Worm (Caenorhabditis elegans) whole organism, L4 larva: ENCODE data around the gene aip-1.

Experiments
- F10B5.3 ChIP-seq: sonication (generic microtip); optimal IDR thresholded peaks from 2 replicates; lab custom pipeline; 2016; ENCODE audit warnings: mild to moderate bottlenecking, missing genetic modification characterization, missing compliant biosample characterization
- F44E2.7 ChIP-seq: fragments of 200-800 bp; sonication (Bioruptor generic); IDR thresholded peaks from 2 replicates; pipeline ENCODE4 v2.1.2; 2022; ENCODE audit warnings: missing genetic modification characterization, missing compliant biosample characterization
- F49E8.2 ChIP-seq: sonication (generic microtip); optimal IDR thresholded peaks from 2 replicates; lab custom pipeline; 2016; ENCODE audit warnings: missing compliant biosample characterization, mild to moderate bottlenecking, missing genetic modification characterization, borderline replicate concordance
- R02D3.7 ChIP-seq: fragments of 150-350 bp; sonication (generic microtip); optimal IDR thresholded peaks from 3 replicates; lab custom pipeline; 2014; ENCODE audit warnings: missing biosample characterization, missing genetic modification characterization
- Y105C5A.15 ChIP-seq: fragments of 200-800 bp; sonication (Bioruptor generic); IDR thresholded peaks from 2 replicates; pipeline ENCODE4 v1.3.6; 2022; ENCODE audit warnings: missing genetic modification characterization, missing compliant biosample characterization
- Y48G9A.11 ChIP-seq: fragments of 200-800 bp; sonication (Bioruptor generic); IDR thresholded peaks from 2 replicates; pipeline ENCODE4 v1.3.6; 2022; ENCODE audit warnings: missing genetic modification reagents, missing genetic modification characterization, missing compliant biosample characterization
- aha-1 ChIP-seq: fragments of 150-350 bp; peaks from one replicate; lab custom pipeline; 2014; ENCODE audit warnings: missing biosample characterization, missing genetic modification characterization
- arid-1 ChIP-seq: fragments of 200-800 bp; sonication (Bioruptor generic); conservative IDR thresholded peaks from 2 replicates; pipeline ENCODE4 v1.3.6; 2022; ENCODE audit warnings: missing genetic modification reagents, missing genetic modification characterization, missing compliant biosample characterization
- ceh-20 ChIP-seq: fragments of 200-800 bp; sonication (Bioruptor generic); IDR thresholded peaks from 2 replicates; pipeline ENCODE4 v1.3.6; 2022; ENCODE audit warnings: missing genetic modification reagents, missing genetic modification characterization, missing compliant biosample characterization
- ceh-44 ChIP-seq: fragments of 200-800 bp; sonication (Bioruptor generic); IDR thresholded peaks from 2 replicates; pipeline ENCODE4 v1.3.6; 2022; ENCODE audit warnings: missing genetic modification reagents, missing genetic modification characterization, missing compliant biosample characterization
- ctbp-1 ChIP-seq: fragments of 200-800 bp; sonication (Bioruptor generic); IDR thresholded peaks from 2 replicates; pipeline ENCODE4 v1.3.6; 2022; ENCODE audit warnings: missing genetic modification reagents, missing genetic modification characterization, missing compliant biosample characterization
- daf-12 ChIP-seq: fragments of 150-350 bp; optimal IDR thresholded peaks from 2 replicates; lab custom pipeline; 2014; ENCODE audit warnings: missing biosample characterization, missing genetic modification reagents, missing genetic modification characterization
- daf-19 ChIP-seq: fragments of 200-800 bp; sonication (Bioruptor generic); conservative IDR thresholded peaks from 2 replicates; pipeline ENCODE4 v1.3.6; 2022; ENCODE audit warnings: missing genetic modification characterization, missing compliant biosample characterization
- dmd-8 ChIP-seq: fragments of 200-800 bp; sonication (Bioruptor generic); IDR thresholded peaks from 2 replicates; pipeline ENCODE4 v1.3.6; 2022; ENCODE audit warnings: missing genetic modification characterization, missing compliant biosample characterization
- dpl-1 ChIP-seq: fragments of 150-350 bp; optimal IDR thresholded peaks from 2 replicates; lab custom pipeline; 2014; ENCODE audit warnings: missing biosample characterization, missing genetic modification reagents, missing genetic modification characterization
- dve-1 ChIP-seq: sonication (generic microtip); optimal IDR thresholded peaks from 2 replicates; lab custom pipeline; 2017; ENCODE audit warnings: antibody characterized with exemption, mild to moderate bottlenecking, missing genetic modification characterization, missing compliant biosample characterization; ENCODE audit not compliant: insufficient read depth
- egl-43 ChIP-seq: fragments of 200-800 bp; sonication (Bioruptor generic); IDR thresholded peaks from 2 replicates; pipeline ENCODE4 v1.3.6; 2022; ENCODE audit warnings: missing genetic modification reagents, missing genetic modification characterization, missing compliant biosample characterization
- fkh-10 ChIP-seq: fragments of 150-350 bp; optimal IDR thresholded peaks from 2 replicates; lab custom pipeline; 2014; ENCODE audit warnings: missing biosample characterization, missing genetic modification reagents, missing genetic modification characterization
- hlh-11 ChIP-seq: fragments of 200-800 bp; sonication (Bioruptor generic); optimal IDR thresholded peaks from 2 replicates; lab custom pipeline; 2018; ENCODE audit warnings: mild to moderate bottlenecking, missing genetic modification characterization, missing compliant biosample characterization
- lim-7 ChIP-seq: fragments of 200-800 bp; sonication (Bioruptor generic); IDR thresholded peaks from 2 replicates; pipeline ENCODE4 v1.3.6; 2022; ENCODE audit warnings: missing genetic modification characterization, missing compliant biosample characterization
- lin-13 ChIP-seq: fragments of 150-350 bp; optimal IDR thresholded peaks from 2 replicates; lab custom pipeline; 2014; ENCODE audit warnings: missing biosample characterization, missing genetic modification reagents, missing genetic modification characterization
- lin-29 ChIP-seq: fragments of 200-800 bp; sonication (Bioruptor generic); IDR thresholded peaks from 2 replicates; pipeline ENCODE4 v1.3.6; 2022; ENCODE audit warnings: missing genetic modification reagents, missing genetic modification characterization, missing compliant biosample characterization
- lin-39 ChIP-seq: fragments of 150-350 bp; optimal IDR thresholded peaks from 2 replicates; lab custom pipeline; 2014; ENCODE audit warnings: missing biosample characterization, missing genetic modification reagents, missing genetic modification characterization
- mdt-29 ChIP-seq: fragments of 200-800 bp; sonication (Bioruptor generic); IDR thresholded peaks from 2 replicates; pipeline ENCODE4 v1.3.6; 2022; ENCODE audit warnings: missing genetic modification reagents, missing genetic modification characterization, missing compliant biosample characterization
- mxl-2 ChIP-seq: fragments of 200-800 bp; sonication (Bioruptor generic); conservative IDR thresholded peaks from 2 replicates; pipeline ENCODE4 v1.3.6; 2022; ENCODE audit warnings: missing genetic modification reagents, missing genetic modification characterization, missing compliant biosample characterization
- nhr-102 ChIP-seq: sonication (generic microtip); optimal IDR thresholded peaks from 2 replicates; lab custom pipeline; 2016; ENCODE audit warnings: mild to moderate bottlenecking, missing genetic modification characterization, moderate library complexity, missing compliant biosample characterization
- nhr-11 ChIP-seq: fragments of 150-350 bp; optimal IDR thresholded peaks from 2 replicates; lab custom pipeline; 2014; ENCODE audit warnings: missing biosample characterization, missing genetic modification characterization
- nhr-25 ChIP-seq: sonication (generic microtip); optimal IDR thresholded peaks from 2 replicates; lab custom pipeline; 2017; ENCODE audit warnings: missing genetic modification characterization, mild to moderate bottlenecking, missing compliant biosample characterization, antibody characterized with exemption, moderate library complexity, borderline replicate concordance; ENCODE audit not compliant: insufficient read depth
- nhr-28 ChIP-seq: fragments of 150-350 bp; optimal IDR thresholded peaks from 2 replicates; lab custom pipeline; 2014; ENCODE audit warnings: missing biosample characterization, missing genetic modification characterization
- nhr-42 ChIP-seq: fragments of 200-800 bp; sonication (Bioruptor generic); IDR thresholded peaks from 2 replicates; pipeline ENCODE4 v1.3.6; 2022; ENCODE audit warnings: missing genetic modification characterization, missing compliant biosample characterization
- nhr-76 ChIP-seq: fragments of 150-350 bp; optimal IDR thresholded peaks from 2 replicates; lab custom pipeline; 2014; ENCODE audit warnings: missing biosample characterization, missing genetic modification characterization
- nhr-77 ChIP-seq: fragments of 150-350 bp; optimal IDR thresholded peaks from 2 replicates; lab custom pipeline; 2014; ENCODE audit warnings: missing biosample characterization, missing genetic modification characterization
- php-3 ChIP-seq: fragments of 200-800 bp; sonication (Bioruptor generic); IDR thresholded peaks from 2 replicates; pipeline ENCODE4 v1.3.6; 2022; ENCODE audit warnings: missing genetic modification reagents, missing genetic modification characterization, missing compliant biosample characterization
- pqm-1 ChIP-seq: sonication (generic microtip); optimal IDR thresholded peaks from 2 replicates; lab custom pipeline; 2017; ENCODE audit warnings: missing biosample characterization, missing genetic modification characterization
- skn-1 ChIP-seq: fragments of 150-350 bp; optimal IDR thresholded peaks from 2 replicates; lab custom pipeline; 2014; ENCODE audit warnings: missing biosample characterization, missing genetic modification characterization
- spr-1 ChIP-seq: sonication (generic microtip); optimal IDR thresholded peaks from 2 replicates; lab custom pipeline; 2016; ENCODE audit warnings: mild to moderate bottlenecking, missing genetic modification characterization, missing compliant biosample characterization
- spr-3 ChIP-seq: fragments of 200-800 bp; sonication (Bioruptor generic); optimal IDR thresholded peaks from 2 replicates; lab custom pipeline; 2018; ENCODE audit warnings: mild to moderate bottlenecking, missing genetic modification characterization, missing compliant biosample characterization
- unc-62 ChIP-seq, 3 experiments: fragments of 150-350 bp in 1 of 3; sonication (generic microtip); optimal IDR thresholded peaks in 2 of 3; peaks in 1 of 3; 1 replicate in 1 of 3; 2 replicates in 2 of 3; lab custom pipeline; 2014 to 2017; ENCODE audit warnings: missing biosample characterization in 3 of 3, missing genetic modification characterization in 3 of 3, missing genetic modification reagents in 3 of 3, missing genotype in 1 of 3
- zfp-2 ChIP-seq: sonication (generic microtip); optimal IDR thresholded peaks from 2 replicates; lab custom pipeline; 2016; ENCODE audit warnings: mild to moderate bottlenecking, missing genetic modification characterization, missing compliant biosample characterization
- ztf-7 ChIP-seq: fragments of 150-350 bp; optimal IDR thresholded peaks from 2 replicates; lab custom pipeline; 2014; ENCODE audit warnings: missing biosample characterization, missing genetic modification characterization

aip-1 gene

DNA sequence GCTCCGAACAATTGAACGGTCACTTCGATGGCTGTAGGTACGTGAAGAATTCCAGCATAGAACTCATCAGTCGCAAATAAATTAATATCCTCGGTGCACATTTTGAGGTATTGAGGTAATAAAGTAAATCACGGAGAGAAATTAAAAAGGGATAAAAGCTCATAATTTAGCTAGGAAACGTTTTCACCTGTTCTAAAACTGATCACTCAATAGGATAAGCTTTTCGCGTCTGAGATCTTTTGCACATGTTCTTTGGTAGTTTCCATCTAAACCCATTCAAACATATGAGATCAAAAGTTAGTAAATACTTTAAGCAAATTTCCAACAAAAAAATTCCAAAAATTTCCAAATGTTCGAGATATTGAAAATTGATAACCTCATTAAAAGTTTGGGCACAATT lies 5.3 kb downstream of the aip-1 start, which contains the start of gene srh-308:
Gene srh-308 (minus strand): TSS at position 101 of the 400 bp plus-strand sequence.
- no peak for TF ChIP-seq ctbp-1 (GFP tag; lab: Robert Waterston, UW)
- TF ChIP-seq dmd-8 (GFP tag; lab: Robert Waterston, UW) = no peak
- TF ChIP-seq zfp-2 (tag; lab: Kevin White, UChicago) = no peak
- TF ChIP-seq fkh-10 (GFP tag; lab: Kevin White, UChicago) = no peak
- TF ChIP-seq arid-1 = no peak
- no peak for TF ChIP-seq nhr-25 (tag; lab: Kevin White, UChicago)
- TF ChIP-seq nhr-77 = no peak
- TF ChIP-seq lim-7 (GFP tag; lab: Robert Waterston, UW) = no peak
- TF ChIP-seq F10B5.3 = no peak
- TF ChIP-seq dve-1 = no peak
- TF ChIP-seq ceh-20 (GFP tag; lab: Robert Waterston, UW) = no peak
- TF ChIP-seq F44E2.7 (GFP tag; lab: Robert Waterston, UW) = no peak
- no peak for TF ChIP-seq lin-39

DNA sequence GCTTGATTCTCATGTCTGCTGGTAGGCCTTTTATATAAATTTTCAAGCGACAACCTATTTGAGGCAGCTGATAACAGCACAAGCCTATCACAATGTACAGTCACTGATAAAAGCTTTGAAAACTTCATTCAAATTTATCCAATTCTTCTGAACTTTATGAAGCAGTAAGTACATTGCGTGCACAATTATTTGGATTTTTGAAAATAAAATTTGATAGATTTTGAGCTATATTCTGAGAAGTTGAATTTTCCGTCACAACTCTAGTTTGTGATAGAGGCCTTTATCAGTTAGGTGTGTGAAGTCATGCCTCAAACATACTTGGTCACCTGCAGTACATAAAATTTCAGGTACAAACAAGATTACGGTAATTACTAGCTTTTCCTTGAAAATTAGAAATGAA lies 6.5 kb downstream of the aip-1 start, which contains the start of the genes mtl-2 and T08G5.1:
Gene mtl-2 (minus strand): TSS at position 34 of the 400 bp plus-strand sequence.
Gene T08G5.1 (plus strand): TSS at position 127 of the 400 bp plus-strand sequence.
- peak; percentile 69 for TF ChIP-seq nhr-28 (tag; lab: Kevin White, UChicago)
- no peak for TF ChIP-seq php-3
- no peak for TF ChIP-seq nhr-102 (tag; lab: Kevin White, UChicago)
- TF ChIP-seq nhr-76 (tag; lab: Kevin White, UChicago) = no peak
- TF ChIP-seq fkh-10 (GFP tag; lab: Kevin White, UChicago) = no peak
- TF ChIP-seq dpl-1 (GFP tag; lab: Kevin White, UChicago) = no peak
- peak; percentile 44 for TF ChIP-seq hlh-11 (tag; lab: Kevin White, UChicago)
- no peak for TF ChIP-seq F49E8.2 (tag; lab: Kevin White, UChicago)
- no peak for TF ChIP-seq unc-62 (GFP tag; optimal IDR thresholded peaks at IDR 0.05 in 1 of 2; lab: Kevin White, UChicago)
- TF ChIP-seq unc-62 (tag; optimal IDR thresholded peaks at IDR 0.05; lab: Kevin White, UChicago) = no peak
- TF ChIP-seq pqm-1 = peak; percentile 60

DNA sequence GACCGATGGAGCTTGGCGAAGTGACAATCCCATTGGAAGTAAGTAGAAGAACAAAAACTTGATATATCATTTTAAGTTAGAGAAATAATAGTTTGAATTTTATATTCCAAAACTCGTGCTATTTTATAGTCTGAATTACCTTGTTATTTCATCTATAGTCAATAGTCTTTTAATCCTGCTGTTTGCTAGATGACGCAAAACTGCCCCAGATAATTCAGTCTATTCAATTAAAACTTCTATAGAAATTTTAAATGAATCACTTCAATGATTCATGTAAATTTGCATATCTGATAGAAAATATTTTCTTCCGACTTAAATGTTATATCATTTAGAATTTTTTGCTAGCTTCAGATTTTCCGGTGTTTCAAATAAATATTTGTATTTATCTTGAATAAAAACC lies 10.9 kb downstream of the aip-1 start, which contains the start of gene T08G5.15:
Gene T08G5.15 (minus strand): TSS at position 101 of the 400 bp plus-strand sequence.
- no peak for TF ChIP-seq R02D3.7
- peak; percentile 7 for TF ChIP-seq aha-1 (tag; lab: Kevin White, UChicago)
- TF ChIP-seq, all 104 proteins: peak for 1

DNA sequence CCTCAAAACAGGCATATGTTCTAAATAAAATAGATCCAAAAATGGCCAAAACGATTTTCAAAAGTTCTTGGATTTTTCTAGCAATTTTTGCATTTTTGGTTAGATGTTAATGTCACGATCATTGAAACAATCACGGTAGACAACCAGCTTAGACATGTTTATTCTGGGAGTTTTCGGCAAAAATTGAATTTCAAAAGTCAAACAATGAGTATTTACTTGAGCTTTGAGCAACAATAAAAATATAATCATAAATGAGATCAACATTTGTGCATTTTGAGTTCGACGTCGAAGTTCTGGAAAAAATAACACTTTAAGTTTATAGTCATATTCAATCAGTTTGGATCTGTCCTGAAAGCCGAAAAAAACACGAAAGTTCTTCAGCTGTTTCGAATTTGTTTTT lies 14.1 kb downstream of the aip-1 start, which contains the start of gene T08G5.2:
Gene T08G5.2 (minus strand): TSS at position 101 of the 400 bp plus-strand sequence.
- no peak for TF ChIP-seq mdt-29
- no peak for TF ChIP-seq ceh-44 (GFP tag; lab: Robert Waterston, UW)
- no peak for TF ChIP-seq mxl-2 (GFP tag; lab: Robert Waterston, UW)
- no peak for TF ChIP-seq spr-1 (tag; lab: Kevin White, UChicago)
- TF ChIP-seq daf-19 = no peak
- no peak for TF ChIP-seq dve-1
- no peak for TF ChIP-seq egl-43 (GFP tag; lab: Robert Waterston, UW)
- TF ChIP-seq nhr-42 = no peak
- no peak for TF ChIP-seq daf-12
- TF ChIP-seq skn-1 (tag; lab: Kevin White, UChicago) = no peak
- no peak for TF ChIP-seq nhr-11 (tag; lab: Kevin White, UChicago)
- no peak for TF ChIP-seq Y48G9A.11 (GFP tag; lab: Robert Waterston, UW)
- TF ChIP-seq ztf-7 (tag; lab: Kevin White, UChicago) = no peak
- TF ChIP-seq lim-7 (GFP tag; lab: Robert Waterston, UW) = no peak
- no peak for TF ChIP-seq Y105C5A.15
- TF ChIP-seq lin-13 (GFP tag; lab: Kevin White, UChicago) = no peak
- TF ChIP-seq spr-3 (GFP tag; lab: Kevin White, UChicago) = no peak
- TF ChIP-seq lin-29 (GFP tag; lab: Robert Waterston, UW) = no peak
- no peak for TF ChIP-seq aha-1 (tag; lab: Kevin White, UChicago)
- no peak for TF ChIP-seq unc-62 (GFP tag; optimal IDR thresholded peaks at IDR 0.05 in 1 of 2; lab: Kevin White, UChicago)
- no peak for TF ChIP-seq unc-62 (tag; optimal IDR thresholded peaks at IDR 0.05; lab: Kevin White, UChicago)
